Worm (Caenorhabditis elegans): ENCODE data around the gene ivph-3.

The ivph-3 gene

ce11 chrIV:3046889-3047288 lies 6.6 kb upstream of the ivph-3 start:
- TF ChIP-seq cnd-1 (tag; optimal IDR thresholded peaks at IDR 0.05) (no peak), sem-2 (GFP tag; optimal IDR thresholded peaks at IDR 0.05) (no peak), elt-3 (tag; optimal IDR thresholded peaks at IDR 0.05) (no peak), snpc-4 (tag; optimal IDR thresholded peaks at IDR 0.05) (no peak), mab-5 (tag; optimal IDR thresholded peaks at IDR 0.05) (no peak), zip-8 (tag; optimal IDR thresholded peaks at IDR 0.05) (no peak), ces-1 (GFP tag; optimal IDR thresholded peaks at IDR 0.05) (no peak), unc-120 (tag; optimal IDR thresholded peaks at IDR 0.05; ENCODE audit: poor library complexity, severe bottlenecking) (no peak), M03D4.4 (tag; optimal IDR thresholded peaks at IDR 0.05) (no peak), lin-13 (tag; optimal IDR thresholded peaks at IDR 0.05) (no peak), elt-1 (tag; optimal IDR thresholded peaks at IDR 0.05; ENCODE audit: borderline replicate concordance, insufficient read depth) (no peak), nhr-237 (tag; optimal IDR thresholded peaks at IDR 0.05) (no peak), lsy-2 (tag; optimal IDR thresholded peaks at IDR 0.05) (no peak), ham-2 (GFP tag; optimal IDR thresholded peaks at IDR 0.05) (no peak), nhr-28 (tag; optimal IDR thresholded peaks at IDR 0.05) (no peak), nhr-12 (tag; optimal IDR thresholded peaks at IDR 0.05) (no peak)

- peak; percentile 86 for TF ChIP-seq M03D4.4 (tag; optimal IDR thresholded peaks at IDR 0.05)
- peak; percentile 69 for TF ChIP-seq sem-2 (GFP tag; optimal IDR thresholded peaks at IDR 0.05)
- TF ChIP-seq mep-1 (tag; optimal IDR thresholded peaks at IDR 0.05): peak; percentile 74
- TF ChIP-seq tbx-8 (GFP tag; optimal IDR thresholded peaks at IDR 0.05): peak; percentile 74
- peak; percentile 74 for TF ChIP-seq lin-32 (GFP tag; optimal IDR thresholded peaks at IDR 0.05)
- peak; percentile 95 for TF ChIP-seq lin-13 (tag; optimal IDR thresholded peaks at IDR 0.05)
- peak; percentile 90 for TF ChIP-seq mls-2 (tag; optimal IDR thresholded peaks at IDR 0.05)
- TF ChIP-seq drap-1 (GFP tag; optimal IDR thresholded peaks at IDR 0.05): peak; percentile 89
- peak; percentile 57 for TF ChIP-seq ceh-43 (GFP tag; optimal IDR thresholded peaks at IDR 0.05)
- peak; percentile 83 for TF ChIP-seq cnd-1 (tag; optimal IDR thresholded peaks at IDR 0.05)
- TF ChIP-seq sptf-1 (tag; optimal IDR thresholded peaks at IDR 0.05): peak; percentile 93
- TF ChIP-seq hlh-1 (tag; optimal IDR thresholded peaks at IDR 0.05): peak; percentile 14
- TF ChIP-seq pha-4 (tag; optimal IDR thresholded peaks at IDR 0.05): peak; percentile 78
- TF ChIP-seq ham-2 (GFP tag; optimal IDR thresholded peaks at IDR 0.05): peak; percentile 64
- TF ChIP-seq ceh-83 (GFP tag; optimal IDR thresholded peaks at IDR 0.05): peak; percentile 75
- peak; percentile 92 for TF ChIP-seq unc-120 (tag; optimal IDR thresholded peaks at IDR 0.05; ENCODE audit: poor library complexity, severe bottlenecking)
- peak; percentile 20 for TF ChIP-seq flh-1 (GFP tag; optimal IDR thresholded peaks at IDR 0.05)
- TF ChIP-seq lsy-2 (tag; optimal IDR thresholded peaks at IDR 0.05): peak; percentile 95
- peak; percentile 72 for TF ChIP-seq bed-3 (GFP tag; optimal IDR thresholded peaks at IDR 0.05)
Measured at ce11 chrIV:3050054-3050990, 3.2 kb upstream of the ivph-3 start, which contains the start of gene eel-1. eel-1 (minus strand) TSS chrIV:3050104.

- peak; percentile 69 for TF ChIP-seq ceh-43 (GFP tag; optimal IDR thresholded peaks at IDR 0.05)
- TF ChIP-seq sptf-1 (tag; optimal IDR thresholded peaks at IDR 0.05): peak; percentile 24
- TF ChIP-seq blmp-1 (tag; optimal IDR thresholded peaks at IDR 0.05): no peak
- TF ChIP-seq mep-1 (tag; optimal IDR thresholded peaks at IDR 0.05): peak; percentile 1
- peak; percentile 4 for TF ChIP-seq ces-1 (GFP tag; optimal IDR thresholded peaks at IDR 0.05)
- no peak for TF ChIP-seq pha-4 (tag; optimal IDR thresholded peaks at IDR 0.05)
- no peak for TF ChIP-seq unc-62 (GFP tag; optimal IDR thresholded peaks at IDR 0.05)
- peak; percentile 44 for TF ChIP-seq lsy-2 (tag; optimal IDR thresholded peaks at IDR 0.05)
Measured at ce11 chrIV:3055320-3055719, 1.8 kb downstream of the ivph-3 start.

ce11 chrIV:3055848-3056247 lies 2.3 kb downstream of the ivph-3 start:
- no peak for TF ChIP-seq unc-120 (tag; optimal IDR thresholded peaks at IDR 0.05; ENCODE audit: poor library complexity, severe bottlenecking)
- no peak for TF ChIP-seq unc-39 (tag; optimal IDR thresholded peaks at IDR 0.05)
- no peak for TF ChIP-seq bed-3 (GFP tag; optimal IDR thresholded peaks at IDR 0.05)
- no peak for TF ChIP-seq blmp-1 (tag; optimal IDR thresholded peaks at IDR 0.05)
- TF ChIP-seq sem-2 (GFP tag; optimal IDR thresholded peaks at IDR 0.05): no peak
- TF ChIP-seq hlh-1 (tag; optimal IDR thresholded peaks at IDR 0.05): no peak
- TF ChIP-seq nhr-2 (tag; optimal IDR thresholded peaks at IDR 0.05): no peak
- no peak for TF ChIP-seq flh-1 (GFP tag; optimal IDR thresholded peaks at IDR 0.05)
- no peak for TF ChIP-seq tbx-8 (GFP tag; optimal IDR thresholded peaks at IDR 0.05)
- no peak for TF ChIP-seq pha-4 (tag; optimal IDR thresholded peaks at IDR 0.05)
- TF ChIP-seq mab-5 (tag; optimal IDR thresholded peaks at IDR 0.05): no peak
- peak; percentile 31 for TF ChIP-seq mep-1 (tag; optimal IDR thresholded peaks at IDR 0.05)
- no peak for TF ChIP-seq sptf-1 (tag; optimal IDR thresholded peaks at IDR 0.05)
- no peak for TF ChIP-seq unc-62 (GFP tag; optimal IDR thresholded peaks at IDR 0.05)
- no peak for TF ChIP-seq ham-2 (GFP tag; optimal IDR thresholded peaks at IDR 0.05)
- TF ChIP-seq ceh-83 (GFP tag; optimal IDR thresholded peaks at IDR 0.05): no peak
- TF ChIP-seq ces-1 (GFP tag; optimal IDR thresholded peaks at IDR 0.05): no peak
- no peak for TF ChIP-seq nhr-237 (tag; optimal IDR thresholded peaks at IDR 0.05)
- TF ChIP-seq lin-13 (tag; optimal IDR thresholded peaks at IDR 0.05): peak; percentile 1
- TF ChIP-seq ceh-43 (GFP tag; optimal IDR thresholded peaks at IDR 0.05): no peak
- TF ChIP-seq drap-1 (GFP tag; optimal IDR thresholded peaks at IDR 0.05): no peak
- peak; percentile 53 for TF ChIP-seq lsy-2 (tag; optimal IDR thresholded peaks at IDR 0.05)
- no peak for TF ChIP-seq elt-1 (tag; optimal IDR thresholded peaks at IDR 0.05; ENCODE audit: borderline replicate concordance, insufficient read depth)
- no peak for TF ChIP-seq zip-8 (tag; optimal IDR thresholded peaks at IDR 0.05)
- no peak for TF ChIP-seq mls-2 (tag; optimal IDR thresholded peaks at IDR 0.05)
- no peak for TF ChIP-seq M03D4.4 (tag; optimal IDR thresholded peaks at IDR 0.05)
- no peak for TF ChIP-seq lin-32 (GFP tag; optimal IDR thresholded peaks at IDR 0.05)
- TF ChIP-seq cnd-1 (tag; optimal IDR thresholded peaks at IDR 0.05): no peak
- no peak for TF ChIP-seq ztf-11 (tag; optimal IDR thresholded peaks at IDR 0.05)
- no peak for TF ChIP-seq nhr-76 (tag; optimal IDR thresholded peaks at IDR 0.05)
- TF ChIP-seq snpc-4 (tag; optimal IDR thresholded peaks at IDR 0.05): no peak
- no peak for TF ChIP-seq nhr-12 (tag; optimal IDR thresholded peaks at IDR 0.05)
- peak; percentile 7 for TF ChIP-seq ceh-39 (tag; optimal IDR thresholded peaks at IDR 0.05)
- no peak for TF ChIP-seq nhr-28 (tag; optimal IDR thresholded peaks at IDR 0.05)
- no peak for TF ChIP-seq elt-3 (tag; optimal IDR thresholded peaks at IDR 0.05)
